Worm (Caenorhabditis elegans): ENCODE data around the gene Y32G9A.2.

DNA sequence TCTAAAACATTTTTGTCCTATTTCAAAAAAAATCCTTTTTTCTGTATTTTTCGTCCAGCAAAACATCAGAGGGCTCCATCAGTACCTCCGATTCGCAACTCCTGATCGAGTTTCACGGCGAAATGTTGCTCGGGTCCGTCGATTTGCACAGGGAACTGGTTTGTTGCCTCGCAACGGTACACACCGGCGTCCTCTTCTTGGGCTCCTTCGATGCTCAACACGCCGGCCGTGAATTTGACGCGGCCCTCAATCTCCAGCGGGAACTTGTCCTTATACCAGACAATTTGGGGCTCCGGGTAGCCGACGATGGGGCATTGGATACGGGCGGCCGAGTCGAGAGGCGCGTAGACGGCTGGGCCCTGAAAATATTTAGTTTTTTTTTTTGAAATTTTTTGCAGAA lies 40.3 kb upstream of the Y32G9A.2 start:
- TF ChIP-seq ztf-25 (GFP tag; IDR thresholded peaks at IDR 0.05) (no peak), die-1 (tag; optimal IDR thresholded peaks at IDR 0.05) (no peak), ztf-3 (GFP tag; optimal IDR thresholded peaks at IDR 0.05) (no peak), F49E8.2 (tag; optimal IDR thresholded peaks at IDR 0.05; ENCODE audit: insufficient read depth) (no peak), hsf-1 (GFP tag; IDR thresholded peaks at IDR 0.05) (no peak), ama-1 (optimal IDR thresholded peaks at IDR 0.05) (no peak), ama-1 (GFP tag; optimal IDR thresholded peaks at IDR 0.05) (no peak), B0336.3 (GFP tag; IDR thresholded peaks at IDR 0.05) (no peak), ztf-22 (GFP tag; optimal IDR thresholded peaks at IDR 0.05) (no peak), cebp-2 (GFP tag; IDR thresholded peaks at IDR 0.05) (no peak), lin-54 (GFP tag; optimal IDR thresholded peaks at IDR 0.05) (no peak)

All from whole organism, young adult.